Worm (Caenorhabditis elegans): ENCODE data around the gene clec-61.

Gene clec-61

ce11 chrII:10529218-10529751 is 38.9 kb upstream of the clec-61 start (continued):
- TF ChIP-seq ceh-91 (GFP tag; IDR thresholded peaks at IDR 0.05) (no peak), ztf-26 (tag; optimal IDR thresholded peaks at IDR 0.05) (no peak), hmg-1.2 (GFP tag; IDR thresholded peaks at IDR 0.05) (peak; percentile 43; the same call in 1 of the 2 replicates), dpff-1 (tag; optimal IDR thresholded peaks at IDR 0.05) (no peak), hsf-1 (GFP tag; IDR thresholded peaks at IDR 0.05) (no peak), nhr-27 (tag; optimal IDR thresholded peaks at IDR 0.05) (no peak), ztf-18 (tag; optimal IDR thresholded peaks at IDR 0.05) (no peak), egrh-3 (GFP tag; IDR thresholded peaks at IDR 0.05) (no peak), tbx-9 (tag; optimal IDR thresholded peaks at IDR 0.05; ENCODE audit: borderline replicate concordance) (no peak), ztf-3 (GFP tag; optimal IDR thresholded peaks at IDR 0.05) (no peak), ets-4 (GFP tag; optimal IDR thresholded peaks at IDR 0.05) (no peak), mxl-1 (tag; optimal IDR thresholded peaks at IDR 0.05) (no peak), madf-10 (tag; optimal IDR thresholded peaks at IDR 0.05) (no peak), lsl-1 (GFP tag; optimal IDR thresholded peaks at IDR 0.05) (no peak), somi-1 (GFP tag; optimal IDR thresholded peaks at IDR 0.05) (no peak), Y79H2A.3 (GFP tag; conservative IDR thresholded peaks at IDR 0.05) (no peak), let-607 (tag; optimal IDR thresholded peaks at IDR 0.05) (no peak), attf-5 (GFP tag; optimal IDR thresholded peaks at IDR 0.05) (peak; percentile 2), fkh-3 (tag; optimal IDR thresholded peaks at IDR 0.05) (no peak), ceh-58 (GFP tag; IDR thresholded peaks at IDR 0.05) (no peak), cebp-1 (GFP tag; IDR thresholded peaks at IDR 0.05) (no peak), cebp-1 (tag; optimal IDR thresholded peaks at IDR 0.05) (peak; percentile 2), athp-1 (tag; optimal IDR thresholded peaks at IDR 0.05) (no peak), egl-44 (GFP tag; IDR thresholded peaks at IDR 0.05) (no peak), hlh-12 (tag; optimal IDR thresholded peaks at IDR 0.05) (no peak), Y53G8AR.9 (GFP tag; conservative IDR thresholded peaks at IDR 0.05) (no peak), ccch-3 (GFP tag; optimal IDR thresholded peaks at IDR 0.05) (no peak), hmg-20 (GFP tag; IDR thresholded peaks at IDR 0.05) (no peak), T07F8.4 (tag; optimal IDR thresholded peaks at IDR 0.05) (no peak), B0261.1 (tag; optimal IDR thresholded peaks at IDR 0.05) (no peak), snpc-3.4 (tag; optimal IDR thresholded peaks at IDR 0.05) (no peak), lin-26 (GFP tag; IDR thresholded peaks at IDR 0.05) (0 out of 2 replicates have a peak, but pooled peaks have one; percentile 33), F37B4.10 (GFP tag; IDR thresholded peaks at IDR 0.05) (no peak)

ce11 chrII:10527649-10528134 is 37.4 kb upstream of the clec-61 start, which contains the start of gene mab-10:
Gene mab-10, plus strand, starts transcription at chrII:10528084.
- TF ChIP-seq lin-26 (GFP tag; IDR thresholded peaks at IDR 0.05) (no peak), unc-62 (GFP tag; optimal IDR thresholded peaks at IDR 0.05) (no peak), nhr-80 (tag; optimal IDR thresholded peaks at IDR 0.05) (peak; percentile 76), ztf-22 (GFP tag; optimal IDR thresholded peaks at IDR 0.05) (no peak), tbx-9 (tag; optimal IDR thresholded peaks at IDR 0.05; ENCODE audit: borderline replicate concordance) (no peak), snpc-4 (GFP tag; optimal IDR thresholded peaks at IDR 0.05) (no peak), snpc-4 (tag; optimal IDR thresholded peaks at IDR 0.05) (peak in 1 of 4 experiments; percentile 18), F37B4.10 (GFP tag; IDR thresholded peaks at IDR 0.05) (no peak), K12H6.12 (tag; optimal IDR thresholded peaks at IDR 0.05) (peak; percentile 44), nfyb-1 (GFP tag; IDR thresholded peaks at IDR 0.05) (0 out of 2 replicates have a peak, but pooled peaks have one; percentile 12), F52B5.7 (tag; optimal IDR thresholded peaks at IDR 0.05) (peak; percentile 30), hmg-1.2 (GFP tag; IDR thresholded peaks at IDR 0.05) (peak; percentile 72), mxl-1 (tag; optimal IDR thresholded peaks at IDR 0.05) (peak; percentile 35), T26A5.8 (tag; optimal IDR thresholded peaks at IDR 0.05) (no peak), pbrm-1 (GFP tag; IDR thresholded peaks at IDR 0.05) (no peak), ceh-27 (GFP tag; optimal IDR thresholded peaks at IDR 0.05) (peak; percentile 35), chd-7 (tag; optimal IDR thresholded peaks at IDR 0.05) (peak; percentile 50), rcor-1 (GFP tag; IDR thresholded peaks at IDR 0.05) (no peak), nhr-90 (tag; optimal IDR thresholded peaks at IDR 0.05) (peak; percentile 30), C06A6.2 (GFP tag; conservative IDR thresholded peaks at IDR 0.05) (peak; percentile 42; the same call in 1 of the 2 replicates), F22D6.2 (tag; optimal IDR thresholded peaks at IDR 0.05) (no peak), B0336.3 (GFP tag; IDR thresholded peaks at IDR 0.05) (peak; percentile 45; the same call in 1 of the 2 replicates)

Measured in whole organism, young adult.